Worm (Caenorhabditis elegans) whole organism, midembryonic: Measurements from ENCODE around the gene T07A5.1.

Source experiments
- T22C8.4 ChIP-seq: fragments of 200-800 bp; sonication (Bioruptor generic); IDR thresholded peaks from 2 replicates; pipeline ENCODE4 v1.3.6; 2022; ENCODE audit warnings: missing genetic modification characterization, missing compliant biosample characterization
- cog-1 ChIP-seq: sonication (generic microtip); optimal IDR thresholded peaks from 2 replicates; lab custom pipeline; 2016; ENCODE audit warnings: missing genetic modification characterization, missing compliant biosample characterization
- flt-1 ChIP-seq: fragments of 200-800 bp; sonication (Bioruptor generic); IDR thresholded peaks from 2 replicates; pipeline ENCODE4 v1.3.6; 2022; ENCODE audit warnings: missing genetic modification characterization, missing compliant biosample characterization
- klf-2 ChIP-seq: fragments of 200-800 bp; sonication (Bioruptor generic); conservative IDR thresholded peaks from 2 replicates; pipeline ENCODE4 v1.3.6; 2022; ENCODE audit warnings: missing genetic modification reagents, missing genetic modification characterization, missing compliant biosample characterization
- med-1 ChIP-seq: sonication (generic microtip); optimal IDR thresholded peaks from 2 replicates; lab custom pipeline; 2017; ENCODE audit warnings: missing genetic modification characterization, mild to moderate bottlenecking, missing compliant biosample characterization, antibody characterized with exemption, missing genetic modification reagents; ENCODE audit not compliant: insufficient read depth
- ref-1 ChIP-seq: fragments of 200-800 bp; sonication (Bioruptor generic); conservative IDR thresholded peaks from 2 replicates; pipeline ENCODE4 v1.3.6; 2022; ENCODE audit warnings: missing genetic modification reagents, missing genetic modification characterization, missing compliant biosample characterization
- tab-1 ChIP-seq: fragments of 200-800 bp; sonication (Bioruptor generic); IDR thresholded peaks from 2 replicates; pipeline ENCODE4 v1.3.6; 2022; ENCODE audit warnings: missing genetic modification characterization, missing compliant biosample characterization
- ztf-23 ChIP-seq: fragments of 200-800 bp; sonication (Bioruptor generic); IDR thresholded peaks from 2 replicates; pipeline ENCODE4 v1.3.6; 2022; ENCODE audit warnings: missing genetic modification reagents, missing genetic modification characterization, missing compliant biosample characterization
- ztf-29 ChIP-seq: fragments of 200-800 bp; sonication (Bioruptor generic); IDR thresholded peaks from 2 replicates; pipeline ENCODE4 v1.3.6; 2022; ENCODE audit warnings: missing genetic modification reagents, missing genetic modification characterization, missing compliant biosample characterization

T07A5.1 gene

DNA sequence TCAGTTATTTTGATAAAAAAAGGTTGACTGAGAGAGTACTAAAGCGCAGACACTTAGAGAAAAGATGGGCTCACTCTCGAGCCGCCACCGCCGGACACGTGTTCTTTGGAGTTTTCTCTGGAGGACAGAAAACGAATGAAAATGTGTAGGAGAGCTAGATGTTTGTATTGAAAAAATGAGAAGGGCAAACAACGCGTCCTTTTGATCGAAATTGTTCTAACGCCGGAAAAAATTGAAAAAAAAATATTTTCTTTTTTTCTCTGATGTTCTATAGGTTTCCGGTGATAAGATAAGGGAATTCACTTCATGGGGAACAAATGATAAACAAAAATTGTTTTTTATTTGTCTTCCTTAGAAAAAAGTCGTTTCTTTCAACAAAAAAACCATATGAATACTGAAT, 23.8 kb upstream of the T07A5.1 start:
- TF ChIP-seq klf-2 (GFP tag; lab: Robert Waterston, UW) (no peak), T22C8.4 (GFP tag; lab: Robert Waterston, UW) (no peak), med-1 (GFP tag; lab: Kevin White, UChicago) (no peak), flt-1 (GFP tag; lab: Robert Waterston, UW) (no peak), tab-1 (GFP tag; lab: Robert Waterston, UW) (no peak), ztf-23 (no peak)

- TF ChIP-seq ref-1 (GFP tag; lab: Robert Waterston, UW) (no peak), cog-1 (tag; lab: Kevin White, UChicago) (no peak), ztf-23 (no peak), klf-2 (GFP tag; lab: Robert Waterston, UW) (no peak), T22C8.4 (GFP tag; lab: Robert Waterston, UW) (no peak), flt-1 (GFP tag; lab: Robert Waterston, UW) (no peak), tab-1 (GFP tag; lab: Robert Waterston, UW) (no peak), ztf-29 (GFP tag; lab: Robert Waterston, UW) (no peak), med-1 (GFP tag; lab: Kevin White, UChicago) (no peak)
Observed at ce11 chrIII:10328565-10329541, 22.9 kb upstream of the T07A5.1 start.

ce11 chrIII:10326327-10326726, 20.3 kb upstream of the T07A5.1 start:
- TF ChIP-seq ztf-23 (no peak), klf-2 (GFP tag; lab: Robert Waterston, UW) (no peak), ref-1 (GFP tag; lab: Robert Waterston, UW) (no peak), cog-1 (tag; lab: Kevin White, UChicago) (no peak), med-1 (GFP tag; lab: Kevin White, UChicago) (no peak), tab-1 (GFP tag; lab: Robert Waterston, UW) (no peak), flt-1 (GFP tag; lab: Robert Waterston, UW) (no peak), ztf-29 (GFP tag; lab: Robert Waterston, UW) (no peak), T22C8.4 (GFP tag; lab: Robert Waterston, UW) (no peak)

DNA sequence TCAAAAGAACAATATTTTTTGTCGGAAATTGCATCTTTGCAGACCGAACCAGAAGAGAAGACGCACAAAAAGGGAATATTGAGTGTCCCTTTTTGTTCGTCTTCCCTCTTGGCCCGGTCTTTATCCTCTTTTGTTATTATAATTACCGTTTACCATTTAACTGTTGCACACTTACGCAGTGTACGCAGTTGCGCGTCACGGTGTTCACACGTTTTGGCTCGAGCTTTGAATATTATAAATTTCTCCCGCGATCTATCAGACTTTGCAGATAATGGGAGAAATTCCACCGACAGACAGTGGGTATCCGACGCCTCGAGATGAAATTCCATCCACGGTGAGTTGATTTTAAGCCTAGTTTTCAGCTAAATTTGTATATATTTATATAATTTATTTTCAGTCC, 14.8 kb upstream of the T07A5.1 start, which contains the start of gene sas-7:
Gene sas-7, plus strand, starts transcription at position 232 of the 400 bp plus-strand sequence.
- no peak for TF ChIP-seq cog-1 (tag; lab: Kevin White, UChicago)

DNA sequence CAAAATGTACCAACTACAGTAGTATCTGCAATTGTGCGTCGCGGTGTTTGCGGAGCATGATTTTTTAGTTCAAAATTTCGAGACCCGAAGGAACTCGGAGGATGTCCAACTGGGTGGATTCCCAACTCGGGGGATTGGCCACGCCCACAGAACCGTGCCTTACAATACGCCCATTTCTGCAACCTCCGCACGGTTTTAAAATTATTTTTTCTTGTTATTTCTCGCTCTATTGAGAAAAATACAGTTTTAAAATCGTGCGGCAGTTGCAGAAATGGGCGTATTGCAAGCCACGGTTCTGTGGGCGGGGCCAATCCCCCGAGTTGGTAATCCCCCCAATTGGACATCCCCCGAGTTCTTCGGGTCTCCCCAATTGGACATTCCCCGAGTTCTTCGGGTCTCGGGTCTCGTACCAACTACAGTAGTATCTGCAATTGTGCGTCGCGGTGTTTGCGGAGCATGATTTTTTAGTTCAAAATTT, 14.3 kb upstream of the T07A5.1 start:
- 0 out of 2 replicates have a peak, but pooled peaks have one; percentile 30 for TF ChIP-seq flt-1 (GFP tag; lab: Robert Waterston, UW)

DNA sequence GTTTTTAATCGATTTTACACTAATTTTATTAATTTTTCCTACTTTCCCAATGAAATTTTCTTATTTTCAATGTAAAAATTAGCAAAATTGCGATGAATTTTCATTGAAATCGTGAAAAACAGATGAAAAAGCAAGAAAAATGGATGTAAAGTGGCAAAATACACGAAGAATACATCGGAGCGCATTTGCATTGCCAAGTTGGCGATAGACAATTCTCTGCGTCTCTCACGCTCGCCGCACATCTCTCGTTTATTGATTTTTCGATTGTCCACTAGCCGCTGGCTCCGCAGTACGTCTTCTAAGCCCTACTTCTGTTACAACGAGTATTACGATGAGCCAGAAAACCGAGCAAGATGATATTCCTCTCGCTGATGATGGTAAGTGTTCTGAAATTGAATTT, 12.8 kb upstream of the T07A5.1 start, which contains the start of gene unc-69:
Gene unc-69, plus strand, starts transcription at position 185 of the 400 bp plus-strand sequence.
- TF ChIP-seq ztf-23, result no peak
- TF ChIP-seq ref-1 (GFP tag; lab: Robert Waterston, UW), result no peak
- TF ChIP-seq ztf-29 (GFP tag; lab: Robert Waterston, UW), result no peak
- TF ChIP-seq tab-1 (GFP tag; lab: Robert Waterston, UW), result no peak
- peak; percentile 41 for TF ChIP-seq cog-1 (tag; lab: Kevin White, UChicago)
- TF ChIP-seq flt-1 (GFP tag; lab: Robert Waterston, UW), result no peak
- TF ChIP-seq T22C8.4 (GFP tag; lab: Robert Waterston, UW), result peak; percentile 97
- no peak for TF ChIP-seq med-1 (GFP tag; lab: Kevin White, UChicago)
- TF ChIP-seq klf-2 (GFP tag; lab: Robert Waterston, UW), result no peak

DNA sequence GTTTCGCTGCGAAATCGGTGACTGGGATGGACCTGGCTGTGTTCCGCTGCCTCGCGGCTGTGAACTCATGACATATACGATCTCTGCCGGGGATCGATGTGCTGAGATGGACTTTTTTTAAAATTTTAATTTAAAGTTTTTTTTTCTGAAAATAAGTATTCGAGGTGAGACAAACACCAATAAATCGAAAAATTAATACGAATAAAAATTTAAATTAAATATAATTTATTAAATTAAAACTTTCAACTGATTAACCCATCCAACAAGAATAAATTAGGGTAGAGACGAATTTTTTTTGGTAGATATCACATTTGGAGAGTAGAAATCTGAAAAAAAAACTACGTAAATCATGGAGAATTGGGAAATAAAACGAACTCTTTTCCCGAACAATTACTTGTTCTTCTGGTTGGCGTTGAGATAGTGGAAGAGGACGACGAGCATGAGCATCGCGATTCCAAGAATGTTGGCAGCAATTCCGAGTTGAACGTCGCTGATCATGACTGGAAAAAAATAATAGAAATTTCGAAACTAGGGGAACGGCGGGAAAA, 12.1 kb upstream of the T07A5.1 start, which contains the start of the genes unc-50 and ostf-4:
Gene unc-50, minus strand, starts transcription at position 101 of the 548 bp plus-strand sequence.
Gene ostf-4, minus strand, starts transcription at position 498 of the 548 bp plus-strand sequence.
- TF ChIP-seq ref-1 (GFP tag; lab: Robert Waterston, UW) (no peak), med-1 (GFP tag; lab: Kevin White, UChicago) (no peak), T22C8.4 (GFP tag; lab: Robert Waterston, UW) (no peak), tab-1 (GFP tag; lab: Robert Waterston, UW) (no peak), klf-2 (GFP tag; lab: Robert Waterston, UW) (no peak), ztf-23 (no peak), cog-1 (tag; lab: Kevin White, UChicago) (no peak), flt-1 (GFP tag; lab: Robert Waterston, UW) (no peak), ztf-29 (GFP tag; lab: Robert Waterston, UW) (no peak)

ce11 chrIII:10314234-10314633, 8.2 kb upstream of the T07A5.1 start:
- TF ChIP-seq flt-1 (GFP tag; lab: Robert Waterston, UW), result no peak
- TF ChIP-seq tab-1 (GFP tag; lab: Robert Waterston, UW), result no peak
- no peak for TF ChIP-seq ztf-23
- no peak for TF ChIP-seq ztf-29 (GFP tag; lab: Robert Waterston, UW)
- no peak for TF ChIP-seq med-1 (GFP tag; lab: Kevin White, UChicago)
- no peak for TF ChIP-seq ref-1 (GFP tag; lab: Robert Waterston, UW)
- no peak for TF ChIP-seq T22C8.4 (GFP tag; lab: Robert Waterston, UW)
- TF ChIP-seq cog-1 (tag; lab: Kevin White, UChicago), result no peak
- no peak for TF ChIP-seq klf-2 (GFP tag; lab: Robert Waterston, UW)

ce11 chrIII:10311016-10311415, 5.0 kb upstream of the T07A5.1 start, which contains the start of gene T07A5.7:
Gene T07A5.7 (minus strand): TSS chrIII:10311116.
- no peak for TF ChIP-seq ztf-23
- no peak for TF ChIP-seq T22C8.4 (GFP tag; lab: Robert Waterston, UW)
- TF ChIP-seq cog-1 (tag; lab: Kevin White, UChicago), result no peak
- no peak for TF ChIP-seq ztf-29 (GFP tag; lab: Robert Waterston, UW)
- no peak for TF ChIP-seq klf-2 (GFP tag; lab: Robert Waterston, UW)
- no peak for TF ChIP-seq ref-1 (GFP tag; lab: Robert Waterston, UW)
